Worm (Caenorhabditis elegans): Measurements from ENCODE around the gene lev-9.

Gene lev-9

ce11 chrX:6276701-6277100 lies 14.8 kb downstream of the lev-9 start:
- TF ChIP-seq B0019.2 (GFP tag; conservative IDR thresholded peaks at IDR 0.05) (no peak), rpc-1 (optimal IDR thresholded peaks at IDR 0.05) (no peak), rpc-1 (tag; optimal IDR thresholded peaks at IDR 0.05) (no peak), tbp1 (GFP tag; optimal IDR thresholded peaks at IDR 0.05) (no peak)

ce11 chrX:6275343-6275742 lies 16.2 kb downstream of the lev-9 start:
- no peak for TF ChIP-seq Y53G8AR.9 (GFP tag; conservative IDR thresholded peaks at IDR 0.05)
- TF ChIP-seq dpl-1 (GFP tag; optimal IDR thresholded peaks at IDR 0.05), result no peak
- no peak for TF ChIP-seq F55B11.4 (tag; optimal IDR thresholded peaks at IDR 0.05; ENCODE audit: borderline replicate concordance, insufficient read depth)
- no peak for TF ChIP-seq F22D6.2 (tag; optimal IDR thresholded peaks at IDR 0.05)
- TF ChIP-seq pbrm-1 (GFP tag; IDR thresholded peaks at IDR 0.05), result no peak
- TF ChIP-seq hmg-1.2 (GFP tag; IDR thresholded peaks at IDR 0.05), result no peak
- no peak for TF ChIP-seq attf-5 (GFP tag; optimal IDR thresholded peaks at IDR 0.05)
- no peak for TF ChIP-seq F37B4.10 (GFP tag; IDR thresholded peaks at IDR 0.05)
- TF ChIP-seq die-1 (tag; optimal IDR thresholded peaks at IDR 0.05), result no peak
- no peak for TF ChIP-seq F39B2.1 (GFP tag; IDR thresholded peaks at IDR 0.05)
- TF ChIP-seq nfyb-1 (GFP tag; IDR thresholded peaks at IDR 0.05), result no peak
- no peak for TF ChIP-seq snpc-1.1 (tag; optimal IDR thresholded peaks at IDR 0.05; ENCODE audit: insufficient read depth)

ce11 chrX:6274270-6274669 lies 17.3 kb downstream of the lev-9 start:
- TF ChIP-seq xnd-1 (tag; optimal IDR thresholded peaks at IDR 0.05) (no peak), hmg-1.2 (GFP tag; IDR thresholded peaks at IDR 0.05) (no peak), Y56A3A.18 (GFP tag; IDR thresholded peaks at IDR 0.05) (no peak), nhr-80 (tag; optimal IDR thresholded peaks at IDR 0.05) (peak; percentile 41), nhr-120 (GFP tag; IDR thresholded peaks at IDR 0.05) (no peak), cebp-1 (GFP tag; IDR thresholded peaks at IDR 0.05) (0 out of 2 replicates have a peak, but pooled peaks have one; percentile 8), cebp-1 (tag; optimal IDR thresholded peaks at IDR 0.05) (no peak), unc-62 (GFP tag; optimal IDR thresholded peaks at IDR 0.05) (peak; percentile 43)

ce11 chrX:6273772-6274171 lies 17.8 kb downstream of the lev-9 start:
- TF ChIP-seq nfyb-1 (GFP tag; IDR thresholded peaks at IDR 0.05) (0 out of 2 replicates have a peak, but pooled peaks have one; percentile 12), repo-1 (tag; optimal IDR thresholded peaks at IDR 0.05) (peak; percentile 21), snpc-1.3 (tag; optimal IDR thresholded peaks at IDR 0.05; ENCODE audit: insufficient read depth) (no peak)

ce11 chrX:6271718-6272117 lies 19.8 kb downstream of the lev-9 start, which contains the start of gene lro-1:
Gene lro-1, plus strand, starts transcription at chrX:6272089.
- peak; percentile 37; the same call in 1 of the 2 replicates for TF ChIP-seq let-526 (GFP tag; IDR thresholded peaks at IDR 0.05)
- TF ChIP-seq atf-7 (tag; optimal IDR thresholded peaks at IDR 0.05), result peak; percentile 68
- TF ChIP-seq zim-3 (tag; optimal IDR thresholded peaks at IDR 0.05), result no peak
- no peak for TF ChIP-seq cebp-1 (GFP tag; IDR thresholded peaks at IDR 0.05)
- TF ChIP-seq cebp-1 (tag; optimal IDR thresholded peaks at IDR 0.05), result peak; percentile 75
- no peak for TF ChIP-seq B0336.3 (GFP tag; IDR thresholded peaks at IDR 0.05)
- no peak for TF ChIP-seq F23B12.7 (tag; optimal IDR thresholded peaks at IDR 0.05; ENCODE audit: insufficient read depth)
- peak; percentile 21 for TF ChIP-seq ZK185.1 (tag; optimal IDR thresholded peaks at IDR 0.05; ENCODE audit: poor library complexity, severe bottlenecking)
- no peak for TF ChIP-seq rpc-1 (optimal IDR thresholded peaks at IDR 0.05)
- TF ChIP-seq rpc-1 (tag; optimal IDR thresholded peaks at IDR 0.05), result no peak
- no peak for TF ChIP-seq efl-1 (GFP tag; optimal IDR thresholded peaks at IDR 0.05)
- no peak for TF ChIP-seq ekl-4 (GFP tag; IDR thresholded peaks at IDR 0.05)
- peak; percentile 2 for TF ChIP-seq gei-17 (GFP tag; optimal IDR thresholded peaks at IDR 0.05)
- no peak for TF ChIP-seq snpc-4 (GFP tag; optimal IDR thresholded peaks at IDR 0.05)
- TF ChIP-seq snpc-4 (tag; optimal IDR thresholded peaks at IDR 0.05), result peak in 1 of 4 experiments; percentile 8
- TF ChIP-seq ztf-28 (GFP tag; IDR thresholded peaks at IDR 0.05), result no peak
- TF ChIP-seq bed-2 (GFP tag; IDR thresholded peaks at IDR 0.05), result no peak
- no peak for TF ChIP-seq ccch-3 (GFP tag; optimal IDR thresholded peaks at IDR 0.05)
- no peak for TF ChIP-seq mel-28 (tag; optimal IDR thresholded peaks at IDR 0.05; ENCODE audit: borderline replicate concordance)
- no peak for TF ChIP-seq Y53G8AR.9 (GFP tag; conservative IDR thresholded peaks at IDR 0.05)
- no peak for TF ChIP-seq F57C9.4 (tag; optimal IDR thresholded peaks at IDR 0.05)
- TF ChIP-seq tlf-1 (GFP tag; optimal IDR thresholded peaks at IDR 0.05), result peak; percentile 33
- no peak for TF ChIP-seq sptf-2 (GFP tag; optimal IDR thresholded peaks at IDR 0.05)
- peak; percentile 94 for TF ChIP-seq nhr-80 (tag; optimal IDR thresholded peaks at IDR 0.05)

Measured in whole organism, young adult.